Worm (Caenorhabditis elegans): ENCODE data around the gene ZK896.4.

ZK896.4 gene

ce11 chrIV:12900267-12900666 lies 17.2 kb upstream of the ZK896.4 start, which contains the start of gene K08D8.10:
Gene K08D8.10, plus strand, starts transcription at chrIV:12900567.
- TF ChIP-seq ahr-1 (tag; optimal IDR thresholded peaks at IDR 0.05) = no peak
- no peak for TF ChIP-seq fkh-10 (GFP tag; optimal IDR thresholded peaks at IDR 0.05)
- TF ChIP-seq nhr-11 (tag; optimal IDR thresholded peaks at IDR 0.05) = no peak
- TF ChIP-seq odd-2 (tag; optimal IDR thresholded peaks at IDR 0.05) = no peak
- TF ChIP-seq Y22D7AL.16 (tag; optimal IDR thresholded peaks at IDR 0.05) = no peak
- no peak for TF ChIP-seq K09A11.1 (tag; optimal IDR thresholded peaks at IDR 0.05; ENCODE audit: insufficient read depth)
- TF ChIP-seq gmeb-2 (tag; optimal IDR thresholded peaks at IDR 0.05) = no peak
- no peak for TF ChIP-seq unc-42 (tag; optimal IDR thresholded peaks at IDR 0.05)
- TF ChIP-seq fax-1 (tag; optimal IDR thresholded peaks at IDR 0.05) = no peak

ce11 chrIV:12899392-12899791 lies 16.3 kb upstream of the ZK896.4 start, which contains the start of gene K08D8.9:
Gene K08D8.9, plus strand, starts transcription at chrIV:12899692.
- TF ChIP-seq ceh-6 (GFP tag; optimal IDR thresholded peaks at IDR 0.05) (no peak), F13H6.1 (tag; optimal IDR thresholded peaks at IDR 0.05) (no peak), elt-2 (tag; optimal IDR thresholded peaks at IDR 0.05) (no peak), sox-2 (GFP tag; IDR thresholded peaks at IDR 0.05) (no peak), ahr-1 (tag; optimal IDR thresholded peaks at IDR 0.05) (no peak), zip-5 (tag; optimal IDR thresholded peaks at IDR 0.05) (no peak), ceh-2 (tag; optimal IDR thresholded peaks at IDR 0.05) (no peak), mec-3 (tag; optimal IDR thresholded peaks at IDR 0.05; ENCODE audit: borderline replicate concordance) (no peak), madf-2 (tag; optimal IDR thresholded peaks at IDR 0.05) (no peak), ceh-24 (tag; optimal IDR thresholded peaks at IDR 0.05) (no peak), unc-55 (GFP tag; optimal IDR thresholded peaks at IDR 0.05) (no peak), dve-1 (tag; optimal IDR thresholded peaks at IDR 0.05) (no peak), ref-2 (tag; optimal IDR thresholded peaks at IDR 0.05) (no peak), ets-4 (tag; optimal IDR thresholded peaks at IDR 0.05) (no peak), K09A11.1 (tag; optimal IDR thresholded peaks at IDR 0.05; ENCODE audit: insufficient read depth) (no peak), ceh-14 (tag; optimal IDR thresholded peaks at IDR 0.05) (no peak), K02D7.2 (tag; optimal IDR thresholded peaks at IDR 0.05) (no peak)

ce11 chrIV:12898823-12899222 lies 15.7 kb upstream of the ZK896.4 start:
- TF ChIP-seq ceh-18 (tag; optimal IDR thresholded peaks at IDR 0.05) (no peak), che-1 (tag; optimal IDR thresholded peaks at IDR 0.05) (no peak), Y22D7AL.16 (tag; optimal IDR thresholded peaks at IDR 0.05) (no peak), ahr-1 (tag; optimal IDR thresholded peaks at IDR 0.05) (no peak), ama-1 (optimal IDR thresholded peaks at IDR 0.05) (no peak), elt-2 (tag; optimal IDR thresholded peaks at IDR 0.05) (no peak), unc-42 (tag; optimal IDR thresholded peaks at IDR 0.05) (no peak), K09A11.1 (tag; optimal IDR thresholded peaks at IDR 0.05; ENCODE audit: insufficient read depth) (no peak), ceh-2 (tag; optimal IDR thresholded peaks at IDR 0.05) (no peak)

ce11 chrIV:12897146-12897545 lies 14.1 kb upstream of the ZK896.4 start:
- no peak for TF ChIP-seq ceh-19 (GFP tag; optimal IDR thresholded peaks at IDR 0.05)
- TF ChIP-seq fkh-6 (tag; optimal IDR thresholded peaks at IDR 0.05) = no peak
- no peak for TF ChIP-seq gmeb-2 (tag; optimal IDR thresholded peaks at IDR 0.05)
- no peak for TF ChIP-seq eyg-1 (tag; optimal IDR thresholded peaks at IDR 0.05)
- TF ChIP-seq nfya-1 (tag; optimal IDR thresholded peaks at IDR 0.05) = no peak
- TF ChIP-seq pros-1 (tag; optimal IDR thresholded peaks at IDR 0.05) = no peak
- TF ChIP-seq lim-6 (tag; optimal IDR thresholded peaks at IDR 0.05) = no peak
- no peak for TF ChIP-seq mec-3 (tag; optimal IDR thresholded peaks at IDR 0.05; ENCODE audit: borderline replicate concordance)
- TF ChIP-seq tbx-2 (tag; optimal IDR thresholded peaks at IDR 0.05) = no peak
- no peak for TF ChIP-seq pat-9 (tag; optimal IDR thresholded peaks at IDR 0.05)
- TF ChIP-seq ztf-16 (tag; optimal IDR thresholded peaks at IDR 0.05) = no peak
- no peak for TF ChIP-seq odd-2 (tag; optimal IDR thresholded peaks at IDR 0.05)
- TF ChIP-seq npax-4 (tag; optimal IDR thresholded peaks at IDR 0.05) = no peak
- no peak for TF ChIP-seq hlh-8 (tag; optimal IDR thresholded peaks at IDR 0.05)

All from whole organism, late embryonic.